Worm (Caenorhabditis elegans) whole organism, young adult: ENCODE results near the gene cyn-8.

Experiments used
- B0035.1 ChIP-seq: sonication (generic microtip); optimal IDR thresholded peaks from 2 replicates; lab custom pipeline; 2016; ENCODE audit warnings: missing genetic modification characterization, mild to moderate bottlenecking, missing compliant biosample characterization, missing genotype, missing genetic modification reagents
- B0336.3 ChIP-seq: fragments of 200-800 bp; sonication (Bioruptor generic); IDR thresholded peaks from 2 replicates; pipeline ENCODE4 v1.3.6; 2022; ENCODE audit warnings: missing genetic modification characterization, missing compliant biosample characterization
- C06A6.2 ChIP-seq: fragments of 200-800 bp; sonication (Bioruptor generic); conservative IDR thresholded peaks from 2 replicates; pipeline ENCODE4 v1.3.6; 2022; ENCODE audit warnings: missing genetic modification characterization, missing compliant biosample characterization
- C17E4.6 ChIP-seq: fragments of 200-800 bp; sonication (Bioruptor generic); IDR thresholded peaks from 2 replicates; pipeline ENCODE4 v1.3.6; 2022; ENCODE audit warnings: missing genetic modification reagents, missing genetic modification characterization, missing compliant biosample characterization
- D2030.7 ChIP-seq: fragments of 200-800 bp; sonication (Bioruptor generic); IDR thresholded peaks from 2 replicates; pipeline ENCODE4 v1.3.6; 2022; ENCODE audit warnings: missing genetic modification reagents, missing genetic modification characterization, missing compliant biosample characterization
- F22D6.2 ChIP-seq: sonication (generic microtip); optimal IDR thresholded peaks from 2 replicates; lab custom pipeline; 2016; ENCODE audit warnings: mild to moderate bottlenecking, missing genetic modification characterization, missing compliant biosample characterization
- F33H1.4 ChIP-seq: fragments of 200-800 bp; sonication (Bioruptor generic); IDR thresholded peaks from 2 replicates; pipeline ENCODE4 v1.3.6; 2022; ENCODE audit warnings: missing genetic modification reagents, missing genetic modification characterization, missing compliant biosample characterization
- F55B11.4 ChIP-seq: sonication (generic microtip); optimal IDR thresholded peaks from 2 replicates; lab custom pipeline; 2016; ENCODE audit warnings: missing compliant biosample characterization, missing genetic modification characterization, borderline replicate concordance; ENCODE audit not compliant: insufficient read depth
- F57A8.1 ChIP-seq: fragments of 200-800 bp; sonication (Bioruptor generic); optimal IDR thresholded peaks from 2 replicates; lab custom pipeline; 2018; ENCODE audit warnings: mild to moderate bottlenecking, missing genetic modification characterization, moderate library complexity, missing compliant biosample characterization
- K12H6.12 ChIP-seq: fragments of 200-800 bp; sonication (Bioruptor generic); optimal IDR thresholded peaks from 2 replicates; lab custom pipeline; 2018; ENCODE audit warnings: mild to moderate bottlenecking, missing genetic modification characterization, missing compliant biosample characterization
- Y53F4B.3 ChIP-seq: fragments of 200-800 bp; sonication (Bioruptor generic); IDR thresholded peaks from 2 replicates; pipeline ENCODE4 v1.3.6; 2022; ENCODE audit warnings: missing genetic modification reagents, missing genetic modification characterization, missing compliant biosample characterization
- Y67H2A.10 ChIP-seq: fragments of 200-800 bp; sonication (Bioruptor generic); conservative IDR thresholded peaks from 2 replicates; pipeline ENCODE4 v1.3.6; 2022; ENCODE audit warnings: missing genetic modification reagents, missing genetic modification characterization, missing compliant biosample characterization
- akir-1 ChIP-seq: fragments of 200-800 bp; sonication (Bioruptor generic); optimal IDR thresholded peaks from 2 replicates; lab custom pipeline; 2018; ENCODE audit warnings: mild to moderate bottlenecking, missing genetic modification characterization, moderate library complexity, missing compliant biosample characterization
- aptf-2 ChIP-seq: fragments of 200-800 bp; sonication (Bioruptor generic); conservative IDR thresholded peaks from 2 replicates; pipeline ENCODE4 v1.3.6; 2022; ENCODE audit warnings: missing genetic modification reagents, missing genetic modification characterization, missing compliant biosample characterization
- aptf-3 ChIP-seq: fragments of 200-800 bp; sonication (Bioruptor generic); IDR thresholded peaks from 2 replicates; pipeline ENCODE4 v1.3.6; 2022; ENCODE audit warnings: missing genetic modification characterization, missing compliant biosample characterization
- bed-1 ChIP-seq: fragments of 200-800 bp; sonication (Bioruptor generic); IDR thresholded peaks from 2 replicates; pipeline ENCODE4 v1.3.6; 2022; ENCODE audit warnings: missing genetic modification reagents, missing genetic modification characterization, missing compliant biosample characterization
- cebp-1 ChIP-seq, 2 experiments: fragments of 200-800 bp in 1 of 2; sonication (Bioruptor generic) in 1 of 2; sonication (generic microtip) in 1 of 2; IDR thresholded peaks in 1 of 2; optimal IDR thresholded peaks in 1 of 2; 2 replicates each; pipeline versions ENCODE4 v1.3.6 to Lab custom; 2017 to 2022; ENCODE audit warnings: missing compliant biosample characterization in 2 of 2, missing genetic modification characterization in 2 of 2, mild to moderate bottlenecking in 1 of 2, missing genetic modification reagents in 1 of 2, moderate library complexity in 1 of 2
- ceh-100 ChIP-seq: fragments of 200-800 bp; sonication (Bioruptor generic); IDR thresholded peaks from 2 replicates; pipeline ENCODE4 v1.3.6; 2022; ENCODE audit warnings: missing genetic modification reagents, missing genetic modification characterization, missing compliant biosample characterization
- chd-7 ChIP-seq: sonication (generic microtip); optimal IDR thresholded peaks from 2 replicates; lab custom pipeline; 2016; ENCODE audit warnings: mild to moderate bottlenecking, missing genetic modification characterization, moderate library complexity, missing compliant biosample characterization
- die-1 ChIP-seq: sonication (generic microtip); optimal IDR thresholded peaks from 2 replicates; lab custom pipeline; 2016; ENCODE audit warnings: missing genotype, mild to moderate bottlenecking, missing genetic modification characterization, missing compliant biosample characterization
- dpl-1 ChIP-seq: fragments of 150-350 bp; optimal IDR thresholded peaks from 2 replicates; lab custom pipeline; 2014; ENCODE audit warnings: missing biosample characterization, missing genetic modification reagents, missing genetic modification characterization
- efl-1 ChIP-seq: fragments of 150-350 bp; optimal IDR thresholded peaks from 2 replicates; lab custom pipeline; 2014; ENCODE audit warnings: missing biosample characterization, missing genetic modification reagents, missing genetic modification characterization
- egl-44 ChIP-seq: fragments of 200-800 bp; sonication (Bioruptor generic); IDR thresholded peaks from 2 replicates; pipeline ENCODE4 v1.3.6; 2022; ENCODE audit warnings: missing genetic modification reagents, missing genetic modification characterization, missing compliant biosample characterization
- hlh-26 ChIP-seq: fragments of 200-800 bp; sonication (Bioruptor generic); conservative IDR thresholded peaks from 2 replicates; pipeline ENCODE4 v1.3.6; 2022; ENCODE audit warnings: missing genetic modification reagents, missing genetic modification characterization, missing compliant biosample characterization
- hmg-1.2 ChIP-seq: fragments of 200-800 bp; sonication (Bioruptor generic); IDR thresholded peaks from 2 replicates; pipeline ENCODE4 v1.3.6; 2022; ENCODE audit warnings: missing genetic modification reagents, missing genetic modification characterization, missing compliant biosample characterization
- hmg-20 ChIP-seq: fragments of 200-800 bp; sonication (Bioruptor generic); IDR thresholded peaks from 2 replicates; pipeline ENCODE4 v1.3.6; 2022; ENCODE audit warnings: missing genetic modification reagents, missing genetic modification characterization, missing compliant biosample characterization
- hrde-1 ChIP-seq: sonication (generic microtip); optimal IDR thresholded peaks from 2 replicates; lab custom pipeline; 2016; ENCODE audit warnings: missing genetic modification characterization, mild to moderate bottlenecking, missing compliant biosample characterization, moderate library complexity, missing genotype, missing genetic modification reagents, borderline replicate concordance
- hsf-1 ChIP-seq: fragments of 200-800 bp; sonication (Bioruptor generic); IDR thresholded peaks from 2 replicates; pipeline ENCODE4 v1.3.6; 2022; ENCODE audit warnings: missing genetic modification reagents, missing genetic modification characterization, missing compliant biosample characterization
- lag-1 ChIP-seq: fragments of 200-800 bp; sonication (Bioruptor generic); IDR thresholded peaks from 2 replicates; pipeline ENCODE4 v1.3.6; 2022; ENCODE audit warnings: missing genetic modification reagents, missing genetic modification characterization, missing compliant biosample characterization
- let-526 ChIP-seq: fragments of 200-800 bp; sonication (Bioruptor generic); IDR thresholded peaks from 2 replicates; pipeline ENCODE4 v1.3.6; 2022; ENCODE audit warnings: missing genetic modification reagents, missing genetic modification characterization, missing compliant biosample characterization
- lin-40 ChIP-seq: sonication (generic microtip); optimal IDR thresholded peaks from 2 replicates; lab custom pipeline; 2016; ENCODE audit warnings: missing genetic modification characterization, mild to moderate bottlenecking, missing compliant biosample characterization, missing genotype, missing genetic modification reagents
- lir-1 ChIP-seq: fragments of 200-800 bp; sonication (Bioruptor generic); conservative IDR thresholded peaks from 2 replicates; pipeline ENCODE4 v1.3.6; 2022; ENCODE audit warnings: missing genetic modification reagents, missing genetic modification characterization, missing compliant biosample characterization
- madf-6 ChIP-seq: fragments of 200-800 bp; sonication (Bioruptor generic); IDR thresholded peaks from 2 replicates; pipeline ENCODE4 v1.3.6; 2022; ENCODE audit warnings: missing genetic modification reagents, missing genetic modification characterization, missing compliant biosample characterization
- madf-8 ChIP-seq: fragments of 200-800 bp; sonication (Bioruptor generic); conservative IDR thresholded peaks from 2 replicates; pipeline ENCODE4 v1.3.6; 2022; ENCODE audit warnings: missing genetic modification reagents, missing genetic modification characterization, missing compliant biosample characterization
- mcd-1 ChIP-seq: fragments of 200-800 bp; sonication (Bioruptor generic); IDR thresholded peaks from 2 replicates; pipeline ENCODE4 v1.3.6; 2022; ENCODE audit warnings: missing genetic modification reagents, missing genetic modification characterization, missing compliant biosample characterization
- mes-4 ChIP-seq: sonication (generic microtip); optimal IDR thresholded peaks from 2 replicates; lab custom pipeline; 2016; ENCODE audit warnings: missing genotype, missing genetic modification characterization, missing compliant biosample characterization
- nfya-1 ChIP-seq: sonication (generic microtip); optimal IDR thresholded peaks from 2 replicates; lab custom pipeline; 2017; ENCODE audit warnings: antibody characterized with exemption, missing compliant biosample characterization, missing genetic modification characterization, borderline replicate concordance; ENCODE audit not compliant: insufficient read depth
- nfyb-1 ChIP-seq: fragments of 200-800 bp; sonication (Bioruptor generic); IDR thresholded peaks from 2 replicates; pipeline ENCODE4 v1.3.6; 2022; ENCODE audit warnings: missing genetic modification reagents, missing genetic modification characterization, missing compliant biosample characterization
- nhr-179 ChIP-seq: sonication (generic microtip); optimal IDR thresholded peaks from 2 replicates; lab custom pipeline; 2016; ENCODE audit warnings: mild to moderate bottlenecking, missing genetic modification characterization, missing compliant biosample characterization
- nhr-90 ChIP-seq: sonication (generic microtip); optimal IDR thresholded peaks from 2 replicates; lab custom pipeline; 2016; ENCODE audit warnings: missing genotype, mild to moderate bottlenecking, missing genetic modification characterization, missing compliant biosample characterization
- pbrm-1 ChIP-seq: fragments of 200-800 bp; sonication (Bioruptor generic); IDR thresholded peaks from 2 replicates; pipeline ENCODE4 v1.3.6; 2022; ENCODE audit warnings: missing genetic modification reagents, missing genetic modification characterization, missing compliant biosample characterization
- pha-4 ChIP-seq: fragments of 150-350 bp; sonication (generic microtip); optimal IDR thresholded peaks from 2 replicates; lab custom pipeline; 2014; ENCODE audit warnings: missing biosample characterization, missing genetic modification reagents, missing genetic modification characterization
- repo-1 ChIP-seq: sonication (generic microtip); optimal IDR thresholded peaks from 2 replicates; lab custom pipeline; 2017; ENCODE audit warnings: mild to moderate bottlenecking, missing genetic modification characterization, missing compliant biosample characterization
- snpc-3.4 ChIP-seq: sonication (generic microtip); optimal IDR thresholded peaks from 2 replicates; lab custom pipeline; 2017; ENCODE audit warnings: missing genetic modification characterization, mild to moderate bottlenecking, missing compliant biosample characterization, antibody characterized with exemption, moderate library complexity, missing genotype, missing genetic modification reagents
- somi-1 ChIP-seq: fragments of 200-800 bp; sonication (Bioruptor generic); optimal IDR thresholded peaks from 2 replicates; lab custom pipeline; 2018; ENCODE audit warnings: mild to moderate bottlenecking, missing genetic modification characterization, missing compliant biosample characterization
- tlf-1 ChIP-seq: fragments of 200-800 bp; sonication (Bioruptor generic); optimal IDR thresholded peaks from 2 replicates; lab custom pipeline; 2018; ENCODE audit warnings: mild to moderate bottlenecking, missing genetic modification characterization, missing compliant biosample characterization
- unc-130 ChIP-seq: sonication (generic microtip); optimal IDR thresholded peaks from 2 replicates; lab custom pipeline; 2016; ENCODE audit warnings: missing genetic modification reagents, missing genetic modification characterization, missing compliant biosample characterization
- unc-62 ChIP-seq: fragments of 150-350 bp; optimal IDR thresholded peaks from 2 replicates; lab custom pipeline; 2014; ENCODE audit warnings: missing biosample characterization, missing genetic modification reagents, missing genetic modification characterization
- ztf-6 ChIP-seq: fragments of 200-800 bp; sonication (Bioruptor generic); IDR thresholded peaks from 2 replicates; pipeline ENCODE4 v1.3.6; 2022; ENCODE audit warnings: missing genetic modification reagents, missing genetic modification characterization, missing compliant biosample characterization

The cyn-8 gene

DNA sequence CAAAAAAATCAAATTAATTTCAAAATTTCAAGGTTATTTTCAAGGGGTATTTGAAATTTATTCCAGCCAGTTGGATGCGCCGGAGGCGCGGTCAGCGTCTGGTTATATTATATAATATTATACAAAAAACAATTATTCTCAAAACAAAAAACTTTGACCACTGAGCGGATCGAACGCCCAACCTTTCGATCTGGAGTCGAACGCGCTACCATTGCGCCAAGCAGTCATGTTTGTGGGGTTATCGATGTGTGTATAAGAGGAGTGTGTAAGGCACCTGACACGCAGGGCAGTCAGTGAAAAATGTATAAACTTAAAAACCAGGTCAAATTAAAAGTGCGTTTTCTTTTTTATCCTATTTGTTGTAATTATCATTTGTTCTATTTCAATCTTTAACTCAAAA lies 33.0 kb downstream of the cyn-8 start:
- TF ChIP-seq mes-4 (no peak), Y53F4B.3 (no peak), cebp-1 (GFP tag; IDR thresholded peaks at IDR 0.05; lab: Robert Waterston, UW) (no peak), cebp-1 (tag; optimal IDR thresholded peaks at IDR 0.05; lab: Kevin White, UChicago) (peak; percentile 23), C17E4.6 (GFP tag; lab: Robert Waterston, UW) (no peak), F55B11.4 (tag; lab: Kevin White, UChicago) (no peak), madf-8 (GFP tag; lab: Robert Waterston, UW) (no peak), nhr-90 (tag; lab: Kevin White, UChicago) (peak; percentile 13), D2030.7 (GFP tag; lab: Robert Waterston, UW) (peak; percentile 57), chd-7 (tag; lab: Kevin White, UChicago) (no peak), hsf-1 (GFP tag; lab: Robert Waterston, UW) (no peak), hrde-1 (no peak), somi-1 (GFP tag; lab: Kevin White, UChicago) (no peak), B0336.3 (GFP tag; lab: Robert Waterston, UW) (no peak), C06A6.2 (GFP tag; lab: Robert Waterston, UW) (no peak), efl-1 (no peak), ceh-100 (GFP tag; lab: Robert Waterston, UW) (no peak), nhr-179 (tag; lab: Kevin White, UChicago) (no peak), hlh-26 (GFP tag; lab: Robert Waterston, UW) (no peak), akir-1 (GFP tag; lab: Kevin White, UChicago) (no peak), tlf-1 (GFP tag; lab: Kevin White, UChicago) (no peak), pha-4 (tag; lab: Kevin White, UChicago) (no peak), F22D6.2 (tag; lab: Kevin White, UChicago) (no peak), ztf-6 (GFP tag; lab: Robert Waterston, UW) (no peak), die-1 (tag; lab: Kevin White, UChicago) (peak; percentile 68), nfyb-1 (GFP tag; lab: Robert Waterston, UW) (no peak; the same call in 1 of the 2 replicates), lin-40 (tag; lab: Kevin White, UChicago) (no peak), snpc-3.4 (peak; percentile 34), dpl-1 (GFP tag; lab: Kevin White, UChicago) (no peak), repo-1 (tag; lab: Kevin White, UChicago) (no peak), egl-44 (GFP tag; lab: Robert Waterston, UW) (no peak), madf-6 (no peak), pbrm-1 (GFP tag; lab: Robert Waterston, UW) (peak; percentile 69), unc-130 (GFP tag; lab: Kevin White, UChicago) (no peak), K12H6.12 (tag; lab: Kevin White, UChicago) (no peak), Y67H2A.10 (GFP tag; lab: Robert Waterston, UW) (no peak), aptf-3 (GFP tag; lab: Robert Waterston, UW) (no peak), mcd-1 (GFP tag; lab: Robert Waterston, UW) (0 out of 2 replicates have a peak, but pooled peaks have one; percentile 37), hmg-20 (GFP tag; lab: Robert Waterston, UW) (no peak), hmg-1.2 (peak; percentile 68), B0035.1 (tag; lab: Kevin White, UChicago) (no peak), let-526 (GFP tag; lab: Robert Waterston, UW) (no peak), lag-1 (GFP tag; lab: Robert Waterston, UW) (no peak), F57A8.1 (GFP tag; lab: Kevin White, UChicago) (no peak), unc-62 (no peak), aptf-2 (GFP tag; lab: Robert Waterston, UW) (no peak), lir-1 (GFP tag; lab: Robert Waterston, UW) (no peak), bed-1 (GFP tag; lab: Robert Waterston, UW) (no peak), F33H1.4 (GFP tag; lab: Robert Waterston, UW) (no peak), nfya-1 (tag; lab: Kevin White, UChicago) (no peak)
